Worm (Caenorhabditis elegans) whole organism, L1 larva: Measurements from ENCODE around the gene ttr-5.

ENCODE experiments used
- C34B4.2 ChIP-seq: sonication (generic microtip); optimal IDR thresholded peaks from 2 replicates; lab custom pipeline; 2017; ENCODE audit warnings: mild to moderate bottlenecking, missing genetic modification characterization, missing compliant biosample characterization
- Y116A8C.19 ChIP-seq: sonication (generic microtip); optimal IDR thresholded peaks from 2 replicates; lab custom pipeline; 2016; ENCODE audit warnings: missing compliant biosample characterization, missing genetic modification characterization, borderline replicate concordance
- blmp-1 ChIP-seq: fragments of 150-350 bp; optimal IDR thresholded peaks from 2 replicates; lab custom pipeline; 2014; ENCODE audit warnings: missing biosample characterization, missing genetic modification characterization
- ceh-63 ChIP-seq: fragments of 200-800 bp; sonication (Bioruptor generic); optimal IDR thresholded peaks from 2 replicates; lab custom pipeline; 2018; ENCODE audit warnings: mild to moderate bottlenecking, missing genetic modification characterization, missing compliant biosample characterization
- ceh-8 ChIP-seq: fragments of 200-800 bp; sonication (Bioruptor generic); optimal IDR thresholded peaks from 2 replicates; lab custom pipeline; 2018; ENCODE audit warnings: mild to moderate bottlenecking, missing genetic modification characterization, moderate library complexity, missing compliant biosample characterization
- ceh-90 ChIP-seq: sonication (generic microtip); optimal IDR thresholded peaks from 2 replicates; lab custom pipeline; 2016; ENCODE audit warnings: missing genetic modification characterization, missing compliant biosample characterization
- ces-1 ChIP-seq: fragments of 150-350 bp; optimal IDR thresholded peaks from 2 replicates; lab custom pipeline; 2014; ENCODE audit warnings: missing biosample characterization, missing genetic modification reagents, missing genetic modification characterization
- dpl-1 ChIP-seq, 3 experiments: fragments of 150-350 bp in 2 of 3; sonication (generic microtip) in 1 of 3; optimal IDR thresholded peaks; 2 replicates each; lab custom pipeline; 2014 to 2017; ENCODE audit warnings: missing biosample characterization in 3 of 3, missing genetic modification characterization in 3 of 3, missing genetic modification reagents in 3 of 3
- dsc-1 ChIP-seq: sonication (generic microtip); optimal IDR thresholded peaks from 2 replicates; lab custom pipeline; 2016; ENCODE audit warnings: mild to moderate bottlenecking, missing genetic modification characterization, missing compliant biosample characterization
- efl-1 ChIP-seq, 4 experiments: fragments of 150-350 bp; optimal IDR thresholded peaks in 3 of 4; peaks in 1 of 4; 1 replicate in 1 of 4; 2 replicates in 3 of 4; lab custom pipeline; 2014; ENCODE audit warnings: missing biosample characterization in 2 of 4, missing genetic modification characterization in 2 of 4, missing genetic modification reagents in 2 of 4
- efl-3 ChIP-seq: fragments of 200-800 bp; sonication (Bioruptor generic); optimal IDR thresholded peaks from 2 replicates; lab custom pipeline; 2018; ENCODE audit warnings: mild to moderate bottlenecking, missing genetic modification characterization, missing compliant biosample characterization
- egl-13 ChIP-seq: sonication (generic microtip); optimal IDR thresholded peaks from 2 replicates; lab custom pipeline; 2016; ENCODE audit warnings: missing genotype, missing genetic modification reagents, missing genetic modification characterization, missing compliant biosample characterization
- elt-2 ChIP-seq: sonication (generic microtip); optimal IDR thresholded peaks from 2 replicates; lab custom pipeline; 2016; ENCODE audit warnings: missing genetic modification characterization, mild to moderate bottlenecking, inconsistent platforms, missing compliant biosample characterization, missing genetic modification reagents
- elt-3 ChIP-seq, 6 experiments: fragments of 150-350 bp in 1 of 6; sonication (generic microtip); optimal IDR thresholded peaks; 2 replicates each; lab custom pipeline; 2017 to 2018; ENCODE audit warnings: missing biosample characterization in 6 of 6, missing genetic modification characterization in 6 of 6, inconsistent platforms in 1 of 6
- fkh-10 ChIP-seq: sonication (generic microtip); optimal IDR thresholded peaks from 2 replicates; lab custom pipeline; 2017; ENCODE audit warnings: missing biosample characterization, missing genetic modification reagents, missing genetic modification characterization
- fkh-4 ChIP-seq: sonication (generic microtip); optimal IDR thresholded peaks from 2 replicates; lab custom pipeline; 2016; ENCODE audit warnings: missing compliant biosample characterization, missing genetic modification characterization, borderline replicate concordance
- fkh-8 ChIP-seq: sonication (generic microtip); optimal IDR thresholded peaks from 2 replicates; lab custom pipeline; 2016; ENCODE audit warnings: mild to moderate bottlenecking, missing genetic modification characterization, missing compliant biosample characterization
- fos-1 ChIP-seq: fragments of 150-350 bp; optimal IDR thresholded peaks from 2 replicates; lab custom pipeline; 2014; ENCODE audit warnings: missing biosample characterization, missing genetic modification characterization
- irx-1 ChIP-seq: sonication (generic microtip); optimal IDR thresholded peaks from 2 replicates; lab custom pipeline; 2016; ENCODE audit warnings: missing genetic modification characterization, missing compliant biosample characterization
- jun-1 ChIP-seq: fragments of 150-350 bp; optimal IDR thresholded peaks from 2 replicates; lab custom pipeline; 2014; ENCODE audit warnings: missing biosample characterization, missing genetic modification reagents, missing genetic modification characterization
- lin-14 ChIP-seq: fragments of 200-800 bp; sonication (Bioruptor generic); optimal IDR thresholded peaks from 2 replicates; lab custom pipeline; 2018; ENCODE audit warnings: mild to moderate bottlenecking, missing genetic modification characterization, moderate library complexity, missing compliant biosample characterization
- lin-15B ChIP-seq: fragments of 150-350 bp; sonication (generic microtip); optimal IDR thresholded peaks from 3 replicates; lab custom pipeline; 2014; ENCODE audit warnings: missing biosample characterization, missing genetic modification characterization
- lsy-2 ChIP-seq, 2 experiments: fragments of 150-350 bp; optimal IDR thresholded peaks; 2 replicates each; lab custom pipeline; 2014; ENCODE audit warnings: missing biosample characterization in 2 of 2, missing genetic modification characterization in 2 of 2
- mef-2 ChIP-seq: fragments of 150-350 bp; optimal IDR thresholded peaks from 2 replicates; lab custom pipeline; 2014; ENCODE audit warnings: missing biosample characterization, missing genetic modification characterization
- nhr-11 ChIP-seq: fragments of 150-350 bp; optimal IDR thresholded peaks from 2 replicates; lab custom pipeline; 2014; ENCODE audit warnings: missing biosample characterization, missing genetic modification characterization
- nhr-19 ChIP-seq: fragments of 200-800 bp; sonication (Bioruptor generic); conservative IDR thresholded peaks from 2 replicates; pipeline ENCODE4 v1.3.6; 2022; ENCODE audit warnings: missing genetic modification characterization, missing compliant biosample characterization
- nhr-20 ChIP-seq: sonication (generic microtip); optimal IDR thresholded peaks from 2 replicates; lab custom pipeline; 2016; ENCODE audit warnings: mild to moderate bottlenecking, missing genetic modification characterization, missing compliant biosample characterization
- nhr-28 ChIP-seq: fragments of 150-350 bp; optimal IDR thresholded peaks from 2 replicates; lab custom pipeline; 2014; ENCODE audit warnings: missing biosample characterization, missing genetic modification characterization
- nhr-47 ChIP-seq: sonication (generic microtip); optimal IDR thresholded peaks from 2 replicates; lab custom pipeline; 2016; ENCODE audit warnings: mild to moderate bottlenecking, missing genetic modification characterization, moderate library complexity, missing compliant biosample characterization
- nhr-71 ChIP-seq: sonication (generic microtip); optimal IDR thresholded peaks from 2 replicates; lab custom pipeline; 2016; ENCODE audit warnings: mild to moderate bottlenecking, missing genetic modification characterization, moderate library complexity, missing compliant biosample characterization
- skn-1 ChIP-seq: fragments of 150-350 bp; optimal IDR thresholded peaks from 2 replicates; lab custom pipeline; 2014; ENCODE audit warnings: missing biosample characterization, missing genetic modification characterization
- swsn-7 ChIP-seq: sonication (generic microtip); optimal IDR thresholded peaks from 2 replicates; lab custom pipeline; 2016; ENCODE audit warnings: missing genetic modification characterization, missing compliant biosample characterization
- unc-130 ChIP-seq: fragments of 150-350 bp; optimal IDR thresholded peaks from 2 replicates; lab custom pipeline; 2017; ENCODE audit warnings: missing biosample characterization, missing genetic modification characterization, inconsistent platforms
- unc-98 ChIP-seq: fragments of 200-800 bp; sonication (Bioruptor generic); IDR thresholded peaks from 2 replicates; pipeline ENCODE4 v1.3.6; 2022; ENCODE audit warnings: missing genetic modification characterization, missing compliant biosample characterization
- vab-15 ChIP-seq: sonication (generic microtip); optimal IDR thresholded peaks from 2 replicates; lab custom pipeline; 2017; ENCODE audit warnings: missing genotype, mild to moderate bottlenecking, missing genetic modification characterization, missing compliant biosample characterization
- zag-1 ChIP-seq: fragments of 150-350 bp; optimal IDR thresholded peaks from 2 replicates; lab custom pipeline; 2014; ENCODE audit warnings: missing biosample characterization, missing genetic modification characterization
- ztf-11 ChIP-seq, 2 experiments: sonication (generic microtip); optimal IDR thresholded peaks; 2 replicates each; lab custom pipeline; 2016 to 2017; ENCODE audit warnings: missing genetic modification characterization in 2 of 2, missing biosample characterization in 1 of 2, missing compliant biosample characterization in 1 of 2
- ztf-4 ChIP-seq: fragments of 150-350 bp; optimal IDR thresholded peaks from 2 replicates; lab custom pipeline; 2014; ENCODE audit warnings: missing biosample characterization, missing genetic modification characterization

Gene ttr-5

ce11 chrIII:9366376-9366775, 36.3 kb downstream of the ttr-5 start:
- TF ChIP-seq elt-2 (tag; lab: Kevin White, UChicago) (peak; percentile 27), blmp-1 (tag; lab: Kevin White, UChicago) (no peak), efl-1 (optimal IDR thresholded peaks at IDR 0.05; lab: Kevin White, UChicago) (no peak), efl-1 (GFP tag; optimal IDR thresholded peaks at IDR 0.05 in 1 of 2; lab: Kevin White, UChicago) (peak in 1 of 2 experiments; percentile 28), unc-130 (no peak)

ce11 chrIII:9366971-9367370, 36.9 kb downstream of the ttr-5 start, which contains the start of gene crn-6:
crn-6 (plus strand) TSS chrIII:9367271.
- no peak for TF ChIP-seq unc-98 (GFP tag; lab: Robert Waterston, UW)
- TF ChIP-seq egl-13 (tag; lab: Kevin White, UChicago) = no peak
- TF ChIP-seq ceh-8 (GFP tag; lab: Kevin White, UChicago) = no peak
- TF ChIP-seq irx-1 = no peak
- no peak for TF ChIP-seq ztf-4
- TF ChIP-seq ces-1 (GFP tag; lab: Kevin White, UChicago) = no peak
- no peak for TF ChIP-seq ztf-11 (tag; optimal IDR thresholded peaks at IDR 0.05; lab: Kevin White, UChicago)
- no peak for TF ChIP-seq efl-3 (GFP tag; lab: Kevin White, UChicago)
- no peak for TF ChIP-seq nhr-11 (tag; lab: Kevin White, UChicago)
- TF ChIP-seq skn-1 (tag; lab: Kevin White, UChicago) = no peak
- no peak for TF ChIP-seq nhr-28 (tag; lab: Kevin White, UChicago)
- no peak for TF ChIP-seq swsn-7 (tag; lab: Kevin White, UChicago)
- no peak for TF ChIP-seq dpl-1 (GFP tag; optimal IDR thresholded peaks at IDR 0.05; lab: Kevin White, UChicago)
- TF ChIP-seq blmp-1 (tag; lab: Kevin White, UChicago) = no peak
- no peak for TF ChIP-seq vab-15
- TF ChIP-seq nhr-20 (tag; lab: Kevin White, UChicago) = no peak

- TF ChIP-seq ceh-63 (GFP tag; lab: Kevin White, UChicago) (no peak), ztf-11 (tag; optimal IDR thresholded peaks at IDR 0.05; lab: Kevin White, UChicago) (no peak), fos-1 (tag; lab: Kevin White, UChicago) (no peak), lin-14 (GFP tag; lab: Kevin White, UChicago) (peak; percentile 13), fkh-10 (peak; percentile 39), Y116A8C.19 (tag; lab: Kevin White, UChicago) (no peak), efl-1 (optimal IDR thresholded peaks at IDR 0.05; lab: Kevin White, UChicago) (no peak), efl-1 (GFP tag; optimal IDR thresholded peaks at IDR 0.05 in 1 of 2; lab: Kevin White, UChicago) (peak in 1 of 2 experiments; percentile 25), nhr-47 (tag; lab: Kevin White, UChicago) (no peak), lin-15B (tag; lab: Kevin White, UChicago) (no peak)
Measured at ce11 chrIII:9373779-9374178, 43.7 kb downstream of the ttr-5 start.

- no peak for TF ChIP-seq nhr-71 (tag; lab: Kevin White, UChicago)
- TF ChIP-seq mef-2 = no peak
- no peak for TF ChIP-seq zag-1 (tag; lab: Kevin White, UChicago)
- no peak for TF ChIP-seq elt-3 (tag; optimal IDR thresholded peaks at IDR 0.05; lab: Kevin White, UChicago)
- TF ChIP-seq nhr-19 (GFP tag; lab: Robert Waterston, UW) = no peak
- TF ChIP-seq vab-15 = no peak
- TF ChIP-seq ztf-4 = no peak
- TF ChIP-seq lsy-2 (tag; optimal IDR thresholded peaks at IDR 0.05; lab: Kevin White, UChicago) = no peak
- TF ChIP-seq jun-1 (tag; lab: Kevin White, UChicago) = no peak
- no peak for TF ChIP-seq fkh-4 (tag; lab: Kevin White, UChicago)
- no peak for TF ChIP-seq C34B4.2
- TF ChIP-seq ceh-90 (tag; lab: Kevin White, UChicago) = no peak
- no peak for TF ChIP-seq efl-1 (optimal IDR thresholded peaks at IDR 0.05; lab: Kevin White, UChicago)
- TF ChIP-seq efl-1 (GFP tag; optimal IDR thresholded peaks at IDR 0.05 in 1 of 2; lab: Kevin White, UChicago) = no peak
- no peak for TF ChIP-seq dsc-1 (tag; lab: Kevin White, UChicago)
- no peak for TF ChIP-seq fkh-8
Measured at ce11 chrIII:9376701-9377100, 46.6 kb downstream of the ttr-5 start.
